Worm (Caenorhabditis elegans) whole organism, early embryonic: Measurements from ENCODE around the gene W09C2.10.

Experiments
- hnd-1 ChIP-seq: sonication (generic microtip); optimal IDR thresholded peaks from 2 replicates; lab custom pipeline; 2016; ENCODE audit warnings: missing genetic modification characterization, missing compliant biosample characterization
- tra-4 ChIP-seq: sonication (generic microtip); optimal IDR thresholded peaks from 2 replicates; lab custom pipeline; 2017; ENCODE audit warnings: missing genetic modification characterization, missing compliant biosample characterization

DNA sequence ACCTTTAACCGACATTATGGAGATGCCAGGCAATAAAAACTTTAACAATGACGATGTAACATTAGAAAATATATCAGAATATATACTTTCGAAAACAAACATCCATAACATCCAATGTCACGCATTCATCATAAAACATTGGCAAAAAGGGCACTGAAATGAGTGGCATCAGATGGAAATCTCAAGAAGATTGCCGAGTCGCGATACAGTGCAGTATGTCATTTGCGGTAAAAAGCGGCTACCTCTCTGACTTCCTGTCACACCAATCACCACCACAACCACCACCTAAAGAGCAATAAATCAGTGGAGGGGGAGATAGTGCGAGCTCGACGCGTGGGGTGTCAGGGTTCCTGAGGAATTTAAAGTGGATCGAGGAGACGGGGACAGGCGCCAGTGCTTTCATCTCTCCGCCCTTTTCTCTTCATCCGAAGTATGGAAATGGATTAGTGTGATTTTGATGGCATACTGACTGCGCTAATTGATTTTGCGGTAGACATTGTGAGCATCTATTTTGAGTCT lies 11.7 kb downstream of the W09C2.10 start:
- TF ChIP-seq tra-4 (tag; lab: Kevin White, UChicago), result no peak
- no peak for TF ChIP-seq hnd-1
